Worm (Caenorhabditis elegans) whole organism, late embryonic: ENCODE data around the gene K09G1.2.

Experiments
- ama-1 ChIP-seq: fragments of 150-350 bp; optimal IDR thresholded peaks from 2 replicates; lab custom pipeline; 2014
- ceh-2 ChIP-seq: sonication (generic microtip); optimal IDR thresholded peaks from 2 replicates; lab custom pipeline; 2016; ENCODE audit warnings: missing genotype, missing genetic modification characterization, missing compliant biosample characterization
- ceh-9 ChIP-seq: sonication (generic microtip); optimal IDR thresholded peaks from 2 replicates; lab custom pipeline; 2016; ENCODE audit warnings: mild to moderate bottlenecking, missing genetic modification characterization, inconsistent platforms, missing compliant biosample characterization
- hlh-13 ChIP-seq: fragments of 200-800 bp; sonication (Bioruptor generic); optimal IDR thresholded peaks from 2 replicates; lab custom pipeline; 2018; ENCODE audit warnings: mild to moderate bottlenecking, missing genetic modification characterization, missing compliant biosample characterization
- hlh-15 ChIP-seq: sonication (generic microtip); optimal IDR thresholded peaks from 2 replicates; lab custom pipeline; 2016; ENCODE audit warnings: missing genetic modification characterization, missing compliant biosample characterization
- lin-11 ChIP-seq: fragments of 200-800 bp; sonication (Bioruptor generic); optimal IDR thresholded peaks from 2 replicates; lab custom pipeline; 2018; ENCODE audit warnings: mild to moderate bottlenecking, missing genetic modification characterization, missing compliant biosample characterization
- mec-3 ChIP-seq: sonication (generic microtip); optimal IDR thresholded peaks from 2 replicates; lab custom pipeline; 2016; ENCODE audit warnings: borderline replicate concordance, missing genetic modification characterization, missing compliant biosample characterization
- nfya-1 ChIP-seq: sonication (generic microtip); optimal IDR thresholded peaks from 2 replicates; lab custom pipeline; 2017; ENCODE audit warnings: missing genetic modification characterization, mild to moderate bottlenecking, missing compliant biosample characterization, antibody characterized with exemption, moderate library complexity
- odd-2 ChIP-seq: sonication (generic microtip); optimal IDR thresholded peaks from 2 replicates; lab custom pipeline; 2017; ENCODE audit warnings: antibody characterized with exemption, mild to moderate bottlenecking, missing genetic modification characterization, missing compliant biosample characterization
- unc-55 ChIP-seq: sonication (generic microtip); optimal IDR thresholded peaks from 2 replicates; lab custom pipeline; 2017; ENCODE audit warnings: missing biosample characterization, missing genetic modification reagents, missing genetic modification characterization
- unc-86 ChIP-seq: sonication (generic microtip); optimal IDR thresholded peaks from 2 replicates; lab custom pipeline; 2016; ENCODE audit warnings: missing genetic modification characterization, missing compliant biosample characterization
- zip-5 ChIP-seq: sonication (generic microtip); optimal IDR thresholded peaks from 2 replicates; lab custom pipeline; 2016; ENCODE audit warnings: missing genetic modification characterization, missing compliant biosample characterization

- TF ChIP-seq hlh-15 (tag; lab: Kevin White, UChicago) (no peak), ceh-2 (tag; lab: Kevin White, UChicago) (no peak), zip-5 (tag; lab: Kevin White, UChicago) (no peak), hlh-13 (GFP tag; lab: Kevin White, UChicago) (no peak), mec-3 (tag; lab: Kevin White, UChicago) (no peak), nfya-1 (tag; lab: Kevin White, UChicago) (no peak), ceh-9 (tag; lab: Kevin White, UChicago) (no peak), ama-1 (lab: Kevin White, UChicago) (no peak), lin-11 (tag; lab: Kevin White, UChicago) (no peak), unc-86 (no peak), odd-2 (tag; lab: Kevin White, UChicago) (no peak), unc-55 (GFP tag; lab: Kevin White, UChicago) (no peak)
These were observed 38.2 kb downstream of the K09G1.2 start for ce11 chrV:9628603-9629002.
